Worm (Caenorhabditis elegans) whole organism, mixed stage, embryonic: ENCODE data around the gene fbxa-85.

ENCODE experiments used
- bed-3 ChIP-seq: fragments of 200-800 bp; sonication (Bioruptor generic); optimal IDR thresholded peaks from 3 replicates; lab custom pipeline; 2018; ENCODE audit warnings: mild to moderate bottlenecking, missing genetic modification characterization, moderate library complexity, missing compliant biosample characterization
- flh-1 ChIP-seq: fragments of 200-800 bp; sonication (Bioruptor generic); optimal IDR thresholded peaks from 2 replicates; lab custom pipeline; 2018; ENCODE audit warnings: mild to moderate bottlenecking, missing genetic modification characterization, moderate library complexity, missing compliant biosample characterization
- mab-5 ChIP-seq: fragments of 150-350 bp; optimal IDR thresholded peaks from 2 replicates; lab custom pipeline; 2014; ENCODE audit warnings: missing biosample characterization, missing genetic modification characterization
- nhr-12 ChIP-seq: fragments of 150-350 bp; optimal IDR thresholded peaks from 2 replicates; lab custom pipeline; 2014; ENCODE audit warnings: missing biosample characterization, missing genetic modification characterization
- nhr-237 ChIP-seq: fragments of 150-350 bp; optimal IDR thresholded peaks from 2 replicates; lab custom pipeline; 2014; ENCODE audit warnings: missing biosample characterization, missing genetic modification characterization
- nhr-76 ChIP-seq: sonication (generic microtip); optimal IDR thresholded peaks from 2 replicates; lab custom pipeline; 2017; ENCODE audit warnings: missing biosample characterization, missing genetic modification characterization
- pha-4 ChIP-seq: fragments of 150-350 bp; optimal IDR thresholded peaks from 2 replicates; lab custom pipeline; 2018; ENCODE audit warnings: missing biosample characterization, missing genetic modification reagents, missing genetic modification characterization
- sptf-1 ChIP-seq: sonication (generic microtip); optimal IDR thresholded peaks from 2 replicates; lab custom pipeline; 2017; ENCODE audit warnings: mild to moderate bottlenecking, missing genetic modification characterization, moderate library complexity, missing compliant biosample characterization
- unc-62 ChIP-seq: fragments of 150-350 bp; optimal IDR thresholded peaks from 2 replicates; lab custom pipeline; 2014; ENCODE audit warnings: missing biosample characterization, missing genetic modification reagents, missing genetic modification characterization
- ztf-11 ChIP-seq: fragments of 150-350 bp; optimal IDR thresholded peaks from 2 replicates; lab custom pipeline; 2014; ENCODE audit warnings: missing biosample characterization, missing genetic modification characterization

DNA sequence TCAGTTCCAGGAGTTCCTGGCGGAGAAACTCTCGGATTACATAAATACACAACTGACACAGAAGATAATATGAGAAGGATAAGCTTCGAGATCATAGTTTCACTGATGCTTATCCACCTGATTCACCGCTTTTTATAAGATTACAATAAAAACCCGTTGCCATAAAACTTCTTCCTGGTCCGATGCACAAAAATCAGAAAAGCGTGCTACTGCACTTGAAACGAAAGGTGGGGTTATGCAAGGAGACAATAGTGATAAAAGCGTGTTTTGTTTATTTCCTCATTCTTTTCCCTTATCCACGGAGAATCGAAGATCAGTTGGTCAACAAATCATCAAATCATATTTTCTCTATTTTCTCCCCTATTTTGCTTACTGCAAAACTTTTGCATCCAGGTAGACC is 16.4 kb upstream of the fbxa-85 start, which contains the start of gene Y68A4B.3:
- TF ChIP-seq sptf-1 (tag; lab: Kevin White, UChicago): no peak
- no peak for TF ChIP-seq bed-3 (GFP tag; lab: Kevin White, UChicago)
- TF ChIP-seq pha-4 (tag; lab: Kevin White, UChicago): no peak
- no peak for TF ChIP-seq nhr-12
- no peak for TF ChIP-seq ztf-11 (tag; lab: Kevin White, UChicago)
- TF ChIP-seq nhr-237: no peak
- no peak for TF ChIP-seq mab-5 (tag; lab: Kevin White, UChicago)
- TF ChIP-seq flh-1 (GFP tag; lab: Kevin White, UChicago): no peak
- no peak for TF ChIP-seq nhr-76 (tag; lab: Kevin White, UChicago)
- TF ChIP-seq unc-62: no peak
